Worm (Caenorhabditis elegans): Measurements from ENCODE around the gene math-25.

ce11 chrII:1864278-1864677, 31.6 kb upstream of the math-25 start, which contains the start of gene C16C4.17:
- no peak for TF ChIP-seq hlh-11 (tag; optimal IDR thresholded peaks at IDR 0.05)
- TF ChIP-seq nhr-237 (tag; optimal IDR thresholded peaks at IDR 0.05), result no peak
- no peak for TF ChIP-seq nhr-48 (tag; optimal IDR thresholded peaks at IDR 0.05)
- no peak for TF ChIP-seq spr-1 (tag; optimal IDR thresholded peaks at IDR 0.05)
- no peak for TF ChIP-seq fkh-10 (GFP tag; optimal IDR thresholded peaks at IDR 0.05)
- TF ChIP-seq snpc-4 (tag; optimal IDR thresholded peaks at IDR 0.05), result no peak
- TF ChIP-seq ama-1 (optimal IDR thresholded peaks at IDR 0.05), result no peak
- no peak for TF ChIP-seq lir-3 (tag; optimal IDR thresholded peaks at IDR 0.05)
- TF ChIP-seq nhr-77 (tag; optimal IDR thresholded peaks at IDR 0.05), result no peak
